Worm (Caenorhabditis elegans) whole organism, mixed stage, embryonic: ENCODE measurements around the gene Y7A5A.10.

Experiments
- ceh-83 ChIP-seq: fragments of 200-800 bp; sonication (Bioruptor generic); optimal IDR thresholded peaks from 2 replicates; lab custom pipeline; 2018; ENCODE audit warnings: mild to moderate bottlenecking, missing genetic modification characterization, missing compliant biosample characterization
- lin-13 ChIP-seq: fragments of 150-350 bp; optimal IDR thresholded peaks from 2 replicates; lab custom pipeline; 2014; ENCODE audit warnings: missing biosample characterization, missing genetic modification characterization
- lsy-2 ChIP-seq: fragments of 150-350 bp; optimal IDR thresholded peaks from 2 replicates; lab custom pipeline; 2014; ENCODE audit warnings: missing biosample characterization, missing genetic modification characterization
- nhr-12 ChIP-seq: fragments of 150-350 bp; optimal IDR thresholded peaks from 2 replicates; lab custom pipeline; 2014; ENCODE audit warnings: missing biosample characterization, missing genetic modification characterization

- TF ChIP-seq nhr-12 (tag; lab: Kevin White, UChicago) (no peak), lin-13 (no peak), ceh-83 (GFP tag; lab: Kevin White, UChicago) (no peak), lsy-2 (tag; lab: Kevin White, UChicago) (no peak)
Measured at ce11 chrX:15770787-15771186, 24.1 kb downstream of the Y7A5A.10 start.
